Worm (Caenorhabditis elegans): Measurements from ENCODE around the gene Y17G9B.11.

DNA sequence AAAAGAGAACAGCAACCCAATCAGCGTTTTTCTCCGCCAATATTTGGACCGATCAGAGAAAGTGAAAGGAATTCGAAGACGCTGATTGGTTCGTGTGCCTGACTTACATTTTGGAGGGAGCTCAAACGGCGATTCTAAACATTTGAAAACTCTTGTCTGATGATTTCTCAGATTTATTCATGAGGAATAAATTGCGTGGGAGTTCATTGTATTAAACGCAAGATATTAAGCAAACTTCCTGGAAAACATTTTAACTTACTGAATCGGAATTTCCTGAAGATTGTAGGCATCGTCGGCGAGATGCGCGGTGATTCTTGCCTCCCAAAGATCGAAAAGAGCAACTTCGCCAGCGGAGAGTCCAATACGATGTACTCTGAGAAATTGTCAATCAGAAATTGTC, 31.8 kb upstream of the Y17G9B.11 start, which contains the start of gene K08F11.1:
- TF ChIP-seq elt-3 (tag; optimal IDR thresholded peaks at IDR 0.05) (no peak), egl-27 (tag; optimal IDR thresholded peaks at IDR 0.05) (no peak), hlh-17 (GFP tag; optimal IDR thresholded peaks at IDR 0.05; ENCODE audit: borderline replicate concordance) (no peak), nhr-28 (tag; optimal IDR thresholded peaks at IDR 0.05) (no peak), jun-1 (tag; optimal IDR thresholded peaks at IDR 0.05) (no peak), lin-13 (GFP tag; optimal IDR thresholded peaks at IDR 0.05) (no peak), lin-15B (tag; optimal IDR thresholded peaks at IDR 0.05) (no peak), zag-1 (tag; optimal IDR thresholded peaks at IDR 0.05) (no peak), ztf-11 (tag; optimal IDR thresholded peaks at IDR 0.05) (no peak)

Data from whole organism, L1 larva.